Fruit fly (Drosophila melanogaster) whole organism, prepupa: Measurements from ENCODE around the gene bi.

Experiments used
- CG32006 ChIP-seq: fragments of 200-800 bp; sonication (Bioruptor generic); optimal IDR thresholded peaks from 3 replicates; lab custom pipeline; 2017; ENCODE audit warnings: missing biosample characterization, mild to moderate bottlenecking, missing genetic modification characterization
- CG3919 ChIP-seq: fragments of 200-800 bp; sonication (Bioruptor generic); optimal IDR thresholded peaks from 3 replicates; lab custom pipeline; 2016; ENCODE audit warnings: missing biosample characterization, missing genetic modification characterization
- CG6276 ChIP-seq: fragments of 200-800 bp; sonication (Bioruptor generic); optimal IDR thresholded peaks from 2 replicates; lab custom pipeline; 2017; ENCODE audit warnings: missing biosample characterization, mild to moderate bottlenecking, missing genetic modification characterization
- OdsH ChIP-seq: fragments of 200-800 bp; sonication (Bioruptor generic); optimal IDR thresholded peaks from 3 replicates; lab custom pipeline; 2016; ENCODE audit warnings: missing biosample characterization, missing genetic modification characterization
- acj6 ChIP-seq: fragments of 200-800 bp; sonication (Bioruptor generic); optimal IDR thresholded peaks from 3 replicates; lab custom pipeline; 2016; ENCODE audit warnings: missing biosample characterization, missing genetic modification characterization
- fkh ChIP-seq: fragments of 200-800 bp; sonication (Bioruptor generic); optimal IDR thresholded peaks from 3 replicates; lab custom pipeline; 2017; ENCODE audit warnings: missing biosample characterization, mild to moderate bottlenecking, missing genetic modification characterization, moderate library complexity
- net ChIP-seq: fragments of 200-800 bp; sonication (Bioruptor generic); optimal IDR thresholded peaks from 3 replicates; lab custom pipeline; 2016; ENCODE audit warnings: missing biosample characterization, missing genetic modification characterization

dm6 chrX:4423837-4424449 lies 11.3 kb downstream of the bi start:
- TF ChIP-seq CG3919 (GFP tag; lab: Kevin White, UChicago) (no peak), acj6 (no peak), CG32006 (GFP tag; lab: Kevin White, UChicago) (no peak), OdsH (no peak), net (GFP tag; lab: Kevin White, UChicago) (no peak), fkh (GFP tag; lab: Kevin White, UChicago) (peak; percentile 78), CG6276 (no peak)
